Fruit fly (Drosophila melanogaster) S2 (cell line): Measurements from ENCODE around the gene CG8353.

Experiments
- CG8478 ChIP-seq: fragments of >200 bp; optimal IDR thresholded peaks from 2 replicates; lab custom pipeline; 2018
- CTCF ChIP-seq, 2 experiments: fragments of >200 bp; optimal IDR thresholded peaks; 2 replicates each; lab custom pipeline; 2018

CG8353 gene

dm6 chr2L:8205871-8206270 lies 8.0 kb upstream of the CG8353 start, which contains the start of gene CG8419:
TSS of gene CG8419 (plus strand) at chr2L:8206171.
- TF ChIP-seq CTCF (optimal IDR thresholded peaks at IDR 0.05; lab: Kevin White, UChicago): no peak
- no peak for TF ChIP-seq CG8478 (lab: Kevin White, UChicago)

- TF ChIP-seq CTCF (optimal IDR thresholded peaks at IDR 0.05; lab: Kevin White, UChicago): no peak
- no peak for TF ChIP-seq CG8478 (lab: Kevin White, UChicago)
These were observed 4.5 kb upstream of the CG8353 start for dm6 chr2L:8209362-8209761.

- no peak for TF ChIP-seq CG8478 (lab: Kevin White, UChicago)
- peak; percentile 47 to 51 for TF ChIP-seq CTCF (optimal IDR thresholded peaks at IDR 0.05; lab: Kevin White, UChicago)
These were observed 3.4 kb upstream of the CG8353 start for dm6 chr2L:8210468-8210867.

- no peak for TF ChIP-seq CG8478 (lab: Kevin White, UChicago)
- TF ChIP-seq CTCF (optimal IDR thresholded peaks at IDR 0.05; lab: Kevin White, UChicago): no peak
These were observed 2.8 kb upstream of the CG8353 start, which contains the start of gene Ssb-c31a for dm6 chr2L:8211070-8211469. TSS of gene Ssb-c31a (plus strand) at chr2L:8211347.

dm6 chr2L:8212666-8213270 lies 1.1 kb upstream of the CG8353 start, which contains the start of the genes CG8372 and CG8360:
TSS of gene CG8372 (minus strand) at chr2L:8212902.
TSS of gene CG8360 (plus strand) at chr2L:8212959.
- peak in 1 of 2 experiments; percentile 16 for TF ChIP-seq CTCF (optimal IDR thresholded peaks at IDR 0.05; lab: Kevin White, UChicago)
- no peak for TF ChIP-seq CG8478 (lab: Kevin White, UChicago)

dm6 chr2L:8215259-8215929 lies 1.5 kb downstream of the CG8353 start, which contains the start of gene CG8349:
TSS of gene CG8349 (plus strand) at chr2L:8215915.
- TF ChIP-seq CG8478 (lab: Kevin White, UChicago): no peak
- TF ChIP-seq CTCF (optimal IDR thresholded peaks at IDR 0.05; lab: Kevin White, UChicago): no peak

dm6 chr2L:8217917-8218316 lies 4.1 kb downstream of the CG8353 start, which contains the start of gene CG8292:
TSS of gene CG8292 (minus strand) at chr2L:8218017.
- TF ChIP-seq CG8478 (lab: Kevin White, UChicago): no peak

dm6 chr2L:8220393-8220934 lies 6.6 kb downstream of the CG8353 start, which contains the start of gene Snx6:
TSS of gene Snx6 (minus strand) at chr2L:8220741.
- TF ChIP-seq CG8478 (lab: Kevin White, UChicago) (no peak), CTCF (optimal IDR thresholded peaks at IDR 0.05; lab: Kevin White, UChicago) (no peak)

dm6 chr2L:8229134-8229533 lies 15.3 kb downstream of the CG8353 start:
- no peak for TF ChIP-seq CTCF (optimal IDR thresholded peaks at IDR 0.05; lab: Kevin White, UChicago)
- no peak for TF ChIP-seq CG8478 (lab: Kevin White, UChicago)

- TF ChIP-seq CTCF (optimal IDR thresholded peaks at IDR 0.05; lab: Kevin White, UChicago): no peak
These were observed 15.8 kb downstream of the CG8353 start for dm6 chr2L:8229628-8230027.

- no peak for TF ChIP-seq CTCF (optimal IDR thresholded peaks at IDR 0.05; lab: Kevin White, UChicago)
- no peak for TF ChIP-seq CG8478 (lab: Kevin White, UChicago)
These were observed 16.4 kb downstream of the CG8353 start for dm6 chr2L:8230255-8230654.

dm6 chr2L:8232389-8232788 lies 18.5 kb downstream of the CG8353 start:
- TF ChIP-seq CG8478 (lab: Kevin White, UChicago): no peak
- TF ChIP-seq CTCF (optimal IDR thresholded peaks at IDR 0.05; lab: Kevin White, UChicago): no peak

dm6 chr2L:8233571-8233970 lies 19.7 kb downstream of the CG8353 start:
- TF ChIP-seq CG8478 (lab: Kevin White, UChicago) (no peak), CTCF (optimal IDR thresholded peaks at IDR 0.05; lab: Kevin White, UChicago) (no peak)

dm6 chr2L:8239032-8239650 lies 25.3 kb downstream of the CG8353 start:
- TF ChIP-seq CTCF (optimal IDR thresholded peaks at IDR 0.05; lab: Kevin White, UChicago): no peak
- TF ChIP-seq CG8478 (lab: Kevin White, UChicago): no peak
